Worm (Caenorhabditis elegans) whole organism, L1 larva: ENCODE measurements around the gene lin-66.

ENCODE experiments used
- C16A3.4 ChIP-seq: fragments of 150-350 bp; optimal IDR thresholded peaks from 2 replicates; lab custom pipeline; 2014; ENCODE audit warnings: missing biosample characterization, missing genetic modification characterization
- Y116A8C.19 ChIP-seq: sonication (generic microtip); optimal IDR thresholded peaks from 2 replicates; lab custom pipeline; 2016; ENCODE audit warnings: missing compliant biosample characterization, missing genetic modification characterization, borderline replicate concordance
- alr-1 ChIP-seq: fragments of 200-800 bp; sonication (Bioruptor generic); optimal IDR thresholded peaks from 2 replicates; lab custom pipeline; 2018; ENCODE audit warnings: borderline replicate concordance, mild to moderate bottlenecking, missing genetic modification characterization, missing compliant biosample characterization
- aly-2 ChIP-seq: fragments of 150-350 bp; optimal IDR thresholded peaks from 2 replicates; lab custom pipeline; 2014; ENCODE audit warnings: missing biosample characterization, missing genetic modification characterization
- blmp-1 ChIP-seq: fragments of 150-350 bp; optimal IDR thresholded peaks from 2 replicates; lab custom pipeline; 2014; ENCODE audit warnings: missing biosample characterization, missing genetic modification characterization
- ceh-63 ChIP-seq: fragments of 200-800 bp; sonication (Bioruptor generic); optimal IDR thresholded peaks from 2 replicates; lab custom pipeline; 2018; ENCODE audit warnings: mild to moderate bottlenecking, missing genetic modification characterization, missing compliant biosample characterization
- ceh-8 ChIP-seq: fragments of 200-800 bp; sonication (Bioruptor generic); optimal IDR thresholded peaks from 2 replicates; lab custom pipeline; 2018; ENCODE audit warnings: mild to moderate bottlenecking, missing genetic modification characterization, moderate library complexity, missing compliant biosample characterization
- ces-1 ChIP-seq: fragments of 150-350 bp; optimal IDR thresholded peaks from 2 replicates; lab custom pipeline; 2014; ENCODE audit warnings: missing biosample characterization, missing genetic modification reagents, missing genetic modification characterization
- efl-1 ChIP-seq, 4 experiments: fragments of 150-350 bp; optimal IDR thresholded peaks in 3 of 4; peaks in 1 of 4; 1 replicate in 1 of 4; 2 replicates in 3 of 4; lab custom pipeline; 2014; ENCODE audit warnings: missing biosample characterization in 2 of 4, missing genetic modification characterization in 2 of 4, missing genetic modification reagents in 2 of 4
- efl-3 ChIP-seq: fragments of 200-800 bp; sonication (Bioruptor generic); optimal IDR thresholded peaks from 2 replicates; lab custom pipeline; 2018; ENCODE audit warnings: mild to moderate bottlenecking, missing genetic modification characterization, missing compliant biosample characterization
- egl-13 ChIP-seq: sonication (generic microtip); optimal IDR thresholded peaks from 2 replicates; lab custom pipeline; 2016; ENCODE audit warnings: missing genotype, missing genetic modification reagents, missing genetic modification characterization, missing compliant biosample characterization
- elt-2 ChIP-seq: sonication (generic microtip); optimal IDR thresholded peaks from 2 replicates; lab custom pipeline; 2016; ENCODE audit warnings: missing genetic modification characterization, mild to moderate bottlenecking, inconsistent platforms, missing compliant biosample characterization, missing genetic modification reagents
- elt-3 ChIP-seq, 6 experiments: fragments of 150-350 bp in 1 of 6; sonication (generic microtip); optimal IDR thresholded peaks; 2 replicates each; lab custom pipeline; 2017 to 2018; ENCODE audit warnings: missing biosample characterization in 6 of 6, missing genetic modification characterization in 6 of 6, inconsistent platforms in 1 of 6
- ets-5 ChIP-seq: fragments of 200-800 bp; sonication (Bioruptor generic); IDR thresholded peaks from 2 replicates; pipeline ENCODE4 v1.3.6; 2022; ENCODE audit warnings: missing genetic modification characterization, missing compliant biosample characterization
- fos-1 ChIP-seq: fragments of 150-350 bp; optimal IDR thresholded peaks from 2 replicates; lab custom pipeline; 2014; ENCODE audit warnings: missing biosample characterization, missing genetic modification characterization
- hpl-2 ChIP-seq: fragments of 150-350 bp; optimal IDR thresholded peaks from 2 replicates; lab custom pipeline; 2014; ENCODE audit warnings: missing biosample characterization, missing genetic modification reagents, missing genetic modification characterization
- lin-13 ChIP-seq: fragments of 150-350 bp; optimal IDR thresholded peaks from 2 replicates; lab custom pipeline; 2014; ENCODE audit warnings: missing biosample characterization, missing genetic modification reagents, missing genetic modification characterization
- lin-35 ChIP-seq, 2 experiments: fragments of 150-350 bp; optimal IDR thresholded peaks; 2 replicates each; lab custom pipeline; 2014; ENCODE audit warnings: missing biosample characterization in 2 of 2, missing genetic modification characterization in 2 of 2, missing genetic modification reagents in 2 of 2
- mdl-1 ChIP-seq, 2 experiments: fragments of 150-350 bp; optimal IDR thresholded peaks; 2 replicates each; lab custom pipeline; 2014 to 2017; ENCODE audit warnings: missing biosample characterization in 2 of 2, missing genetic modification characterization in 2 of 2, inconsistent platforms in 1 of 2
- mef-2 ChIP-seq: fragments of 150-350 bp; optimal IDR thresholded peaks from 2 replicates; lab custom pipeline; 2014; ENCODE audit warnings: missing biosample characterization, missing genetic modification characterization
- nhr-12 ChIP-seq: sonication (generic microtip); optimal IDR thresholded peaks from 2 replicates; lab custom pipeline; 2017; ENCODE audit warnings: missing biosample characterization, missing genetic modification characterization
- nhr-19 ChIP-seq: fragments of 200-800 bp; sonication (Bioruptor generic); conservative IDR thresholded peaks from 2 replicates; pipeline ENCODE4 v1.3.6; 2022; ENCODE audit warnings: missing genetic modification characterization, missing compliant biosample characterization
- nhr-20 ChIP-seq: sonication (generic microtip); optimal IDR thresholded peaks from 2 replicates; lab custom pipeline; 2016; ENCODE audit warnings: mild to moderate bottlenecking, missing genetic modification characterization, missing compliant biosample characterization
- nhr-237 ChIP-seq: fragments of 150-350 bp; optimal IDR thresholded peaks from 2 replicates; lab custom pipeline; 2014; ENCODE audit warnings: missing biosample characterization, missing genetic modification characterization
- nhr-71 ChIP-seq: sonication (generic microtip); optimal IDR thresholded peaks from 2 replicates; lab custom pipeline; 2016; ENCODE audit warnings: mild to moderate bottlenecking, missing genetic modification characterization, moderate library complexity, missing compliant biosample characterization
- nhr-76 ChIP-seq: sonication (generic microtip); optimal IDR thresholded peaks from 2 replicates; lab custom pipeline; 2017; ENCODE audit warnings: missing biosample characterization, missing genetic modification characterization
- nhr-77 ChIP-seq: fragments of 150-350 bp; optimal IDR thresholded peaks from 2 replicates; lab custom pipeline; 2014; ENCODE audit warnings: missing biosample characterization, missing genetic modification characterization
- nhr-84 ChIP-seq: sonication (generic microtip); optimal IDR thresholded peaks from 2 replicates; lab custom pipeline; 2017; ENCODE audit warnings: missing biosample characterization, missing genetic modification characterization
- nhr-90 ChIP-seq: sonication (generic microtip); optimal IDR thresholded peaks from 2 replicates; lab custom pipeline; 2016; ENCODE audit warnings: mild to moderate bottlenecking, missing genetic modification characterization, missing compliant biosample characterization; ENCODE audit not compliant: poor library complexity
- pag-3 ChIP-seq: sonication (generic microtip); optimal IDR thresholded peaks from 2 replicates; lab custom pipeline; 2017; ENCODE audit warnings: missing genetic modification characterization, mild to moderate bottlenecking, missing compliant biosample characterization, antibody characterized with exemption, borderline replicate concordance; ENCODE audit not compliant: insufficient read depth
- rnt-1 ChIP-seq: sonication (generic microtip); optimal IDR thresholded peaks from 2 replicates; lab custom pipeline; 2016; ENCODE audit warnings: mild to moderate bottlenecking, missing genetic modification characterization, moderate library complexity, missing compliant biosample characterization
- skn-1 ChIP-seq: fragments of 150-350 bp; optimal IDR thresholded peaks from 2 replicates; lab custom pipeline; 2014; ENCODE audit warnings: missing biosample characterization, missing genetic modification characterization
- snpc-4 ChIP-seq: fragments of 150-350 bp; optimal IDR thresholded peaks from 2 replicates; lab custom pipeline; 2014; ENCODE audit warnings: missing biosample characterization, missing genetic modification characterization
- sup-37 ChIP-seq: fragments of 200-800 bp; sonication (Bioruptor generic); optimal IDR thresholded peaks from 2 replicates; lab custom pipeline; 2018; ENCODE audit warnings: mild to moderate bottlenecking, missing genetic modification characterization, missing compliant biosample characterization
- swsn-7 ChIP-seq: sonication (generic microtip); optimal IDR thresholded peaks from 2 replicates; lab custom pipeline; 2016; ENCODE audit warnings: missing genetic modification characterization, missing compliant biosample characterization
- tbx-2 ChIP-seq: sonication (generic microtip); optimal IDR thresholded peaks from 2 replicates; lab custom pipeline; 2016; ENCODE audit warnings: missing genetic modification characterization, missing compliant biosample characterization
- tlp-1 ChIP-seq: fragments of 150-350 bp; optimal IDR thresholded peaks from 2 replicates; lab custom pipeline; 2014; ENCODE audit warnings: missing biosample characterization, missing genetic modification characterization
- unc-130 ChIP-seq: fragments of 150-350 bp; optimal IDR thresholded peaks from 2 replicates; lab custom pipeline; 2017; ENCODE audit warnings: missing biosample characterization, missing genetic modification characterization, inconsistent platforms
- zip-4 ChIP-seq: fragments of 200-800 bp; sonication (Bioruptor generic); optimal IDR thresholded peaks from 2 replicates; lab custom pipeline; 2018; ENCODE audit warnings: mild to moderate bottlenecking, missing genetic modification characterization, moderate library complexity, missing compliant biosample characterization
- ztf-11 ChIP-seq, 2 experiments: sonication (generic microtip); optimal IDR thresholded peaks; 2 replicates each; lab custom pipeline; 2016 to 2017; ENCODE audit warnings: missing genetic modification characterization in 2 of 2, missing biosample characterization in 1 of 2, missing compliant biosample characterization in 1 of 2
- ztf-4 ChIP-seq: fragments of 150-350 bp; optimal IDR thresholded peaks from 2 replicates; lab custom pipeline; 2014; ENCODE audit warnings: missing biosample characterization, missing genetic modification characterization

lin-66 gene

DNA sequence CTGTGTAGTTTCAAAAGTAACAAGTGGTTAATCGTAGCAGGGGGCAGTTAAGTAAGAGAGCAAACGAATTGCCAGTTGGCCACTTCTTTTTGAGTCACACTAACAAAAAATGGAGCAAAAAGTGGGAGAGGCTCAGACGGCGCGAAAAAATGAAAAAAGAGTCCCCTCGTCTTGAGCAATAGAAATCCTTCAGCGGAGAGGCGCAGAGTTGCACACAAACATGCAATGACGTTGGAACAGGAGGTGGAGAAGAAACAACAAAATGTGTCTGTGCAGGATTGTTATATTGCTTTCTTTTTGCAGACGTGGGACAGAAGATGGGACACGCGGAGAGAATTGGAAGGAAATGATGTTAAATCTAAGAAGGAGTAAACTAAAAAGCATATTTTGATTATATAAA, 10.2 kb upstream of the lin-66 start (continued):
- TF ChIP-seq unc-130 (tag; lab: Kevin White, UChicago): peak; percentile 66
- no peak for TF ChIP-seq hpl-2
- no peak for TF ChIP-seq ztf-4 (tag; lab: Kevin White, UChicago)
- 0 out of 2 replicates have a peak, but pooled peaks have one; percentile 30 for TF ChIP-seq nhr-19 (GFP tag; lab: Robert Waterston, UW)
- peak; percentile 26 for TF ChIP-seq skn-1 (tag; lab: Kevin White, UChicago)
- TF ChIP-seq nhr-76 (tag; lab: Kevin White, UChicago): no peak
- TF ChIP-seq lin-13 (GFP tag; lab: Kevin White, UChicago): no peak

DNA sequence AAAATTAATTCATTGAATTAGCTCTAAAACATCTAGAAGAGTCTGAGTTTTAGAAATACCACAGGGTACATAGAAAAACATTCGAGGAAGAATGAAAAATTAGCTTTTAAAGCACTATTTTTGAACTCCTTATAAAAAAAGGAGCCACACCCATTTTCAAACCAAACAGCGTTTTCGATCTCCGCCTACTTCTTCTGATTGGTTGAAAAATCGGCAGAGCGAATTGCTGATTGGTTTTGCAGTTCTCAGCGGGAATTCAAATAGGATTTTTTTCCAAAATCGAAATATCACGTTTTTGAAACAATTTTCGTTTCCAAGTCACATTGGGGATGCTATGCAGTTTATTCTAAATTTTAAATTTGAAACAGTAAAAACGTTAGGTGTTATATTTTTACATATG, 9.8 kb upstream of the lin-66 start:
- no peak for TF ChIP-seq blmp-1 (tag; lab: Kevin White, UChicago)
- TF ChIP-seq nhr-77 (tag; lab: Kevin White, UChicago): no peak
- TF ChIP-seq efl-1 (optimal IDR thresholded peaks at IDR 0.05; lab: Kevin White, UChicago): no peak
- peak; percentile 38 to 70 for TF ChIP-seq efl-1 (GFP tag; optimal IDR thresholded peaks at IDR 0.05 in 1 of 2; lab: Kevin White, UChicago)
- TF ChIP-seq alr-1: no peak

DNA sequence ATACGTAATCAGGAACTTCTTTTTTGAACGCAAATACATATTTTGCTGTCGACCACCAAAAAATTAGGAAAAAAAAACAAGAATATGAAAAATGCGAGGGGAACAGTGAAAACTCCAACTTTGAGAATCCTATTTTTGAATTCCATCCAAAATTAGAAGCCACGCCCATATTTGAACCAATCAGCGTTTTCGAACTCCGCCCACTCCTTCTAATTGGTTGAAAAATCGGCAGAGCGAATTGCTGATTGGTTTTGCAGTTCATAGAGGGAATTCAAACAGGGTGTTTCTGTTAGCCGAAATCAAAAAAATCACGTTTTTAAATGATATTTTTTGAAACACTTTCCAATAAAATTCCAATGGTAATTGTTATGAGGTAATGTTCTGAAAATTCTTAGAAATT, 9.1 kb upstream of the lin-66 start:
- no peak for TF ChIP-seq aly-2 (tag; lab: Kevin White, UChicago)
- no peak for TF ChIP-seq efl-1 (optimal IDR thresholded peaks at IDR 0.05; lab: Kevin White, UChicago)
- TF ChIP-seq efl-1 (GFP tag; optimal IDR thresholded peaks at IDR 0.05 in 1 of 2; lab: Kevin White, UChicago): peak in 1 of 2 experiments; percentile 19

DNA sequence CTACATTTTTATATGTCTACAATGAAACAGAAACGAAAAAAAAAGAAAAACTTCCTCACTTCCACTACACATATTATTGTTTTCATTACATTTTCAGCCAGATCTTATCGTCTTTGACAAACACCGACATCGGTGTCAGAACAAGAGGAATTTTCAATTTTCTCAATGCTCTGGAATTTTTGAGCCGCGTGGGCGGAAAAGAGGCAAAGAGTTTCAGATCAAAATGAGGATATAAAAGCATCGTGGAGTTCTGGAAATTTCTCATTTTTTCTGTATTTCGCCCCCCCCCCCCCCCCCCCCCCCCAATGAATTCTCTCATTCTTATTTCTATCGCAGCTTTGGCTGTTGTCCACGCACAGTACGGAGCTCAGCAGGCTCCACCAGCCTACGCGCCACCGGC, 8.0 kb upstream of the lin-66 start, which contains the start of gene B0513.4:
Gene B0513.4 (plus strand): TSS at position 301 of the 400 bp plus-strand sequence.
- TF ChIP-seq blmp-1 (tag; lab: Kevin White, UChicago): no peak
- TF ChIP-seq Y116A8C.19 (tag; lab: Kevin White, UChicago): no peak
- TF ChIP-seq nhr-77 (tag; lab: Kevin White, UChicago): no peak
- TF ChIP-seq unc-130 (tag; lab: Kevin White, UChicago): no peak

DNA sequence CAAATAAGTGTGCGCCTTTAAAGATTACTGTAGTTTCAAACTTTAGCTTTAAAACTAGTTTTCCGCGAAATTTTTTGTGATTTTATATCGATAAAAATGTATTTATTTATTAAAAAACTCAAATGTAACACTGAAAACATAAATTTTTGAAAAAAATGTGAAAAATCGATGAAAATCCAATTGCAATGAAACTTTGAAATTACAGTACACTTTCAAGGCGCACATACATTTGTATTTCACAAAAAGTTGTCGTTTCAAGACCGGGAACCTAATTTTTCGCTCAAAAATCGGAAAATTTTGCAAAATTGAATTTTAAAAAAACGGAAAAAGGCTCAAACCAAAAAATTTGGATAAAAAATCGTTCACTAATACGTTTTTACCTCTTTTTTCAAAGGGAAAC, 7.5 kb upstream of the lin-66 start:
- TF ChIP-seq nhr-76 (tag; lab: Kevin White, UChicago) (no peak), tlp-1 (tag; lab: Kevin White, UChicago) (no peak), ztf-11 (tag; optimal IDR thresholded peaks at IDR 0.05; lab: Kevin White, UChicago) (no peak), ceh-63 (GFP tag; lab: Kevin White, UChicago) (no peak), zip-4 (GFP tag; lab: Kevin White, UChicago) (no peak), nhr-20 (tag; lab: Kevin White, UChicago) (no peak), ces-1 (GFP tag; lab: Kevin White, UChicago) (no peak), swsn-7 (no peak), nhr-84 (no peak), efl-3 (GFP tag; lab: Kevin White, UChicago) (no peak), nhr-77 (tag; lab: Kevin White, UChicago) (no peak), elt-2 (no peak), nhr-237 (tag; lab: Kevin White, UChicago) (no peak), egl-13 (no peak), elt-3 (tag; optimal IDR thresholded peaks at IDR 0.05; lab: Kevin White, UChicago) (no peak), nhr-71 (tag; lab: Kevin White, UChicago) (no peak), pag-3 (no peak), ceh-8 (GFP tag; lab: Kevin White, UChicago) (no peak), tbx-2 (tag; lab: Kevin White, UChicago) (no peak)
- TF ChIP-seq, all 84 proteins: peak for 0

DNA sequence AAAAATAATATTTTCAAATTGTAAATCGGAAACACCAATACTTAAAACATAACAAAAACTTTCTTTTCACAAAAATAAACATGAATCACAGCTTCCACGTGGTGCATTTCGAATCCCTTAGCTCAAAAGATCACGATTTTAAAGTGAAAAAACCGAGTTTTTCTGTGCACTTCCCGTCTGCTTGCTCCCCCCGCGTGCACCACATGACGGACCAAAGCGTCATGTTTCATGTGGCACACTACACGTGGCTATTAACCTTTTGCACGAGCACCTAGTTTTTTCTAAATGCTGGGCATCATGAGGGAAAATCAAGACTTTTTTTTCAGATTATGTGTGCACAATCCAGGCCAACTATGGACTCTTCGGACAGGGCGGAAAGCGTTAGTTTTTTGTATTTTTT, 7.1 kb upstream of the lin-66 start:
- TF ChIP-seq lin-13 (GFP tag; lab: Kevin White, UChicago): no peak
- no peak for TF ChIP-seq mef-2
- peak; percentile 67 for TF ChIP-seq rnt-1
- peak; percentile 13 for TF ChIP-seq C16A3.4 (tag; lab: Kevin White, UChicago)
- peak in 1 of 2 experiments; percentile 88 for TF ChIP-seq mdl-1 (tag; optimal IDR thresholded peaks at IDR 0.05; lab: Kevin White, UChicago)
- no peak for TF ChIP-seq nhr-12 (tag; lab: Kevin White, UChicago)
- peak in 1 of 2 experiments; percentile 18 for TF ChIP-seq lin-35 (GFP tag; optimal IDR thresholded peaks at IDR 0.05; lab: Kevin White, UChicago)
- no peak for TF ChIP-seq nhr-77 (tag; lab: Kevin White, UChicago)
- no peak for TF ChIP-seq ets-5 (GFP tag; lab: Robert Waterston, UW)
- no peak for TF ChIP-seq nhr-237 (tag; lab: Kevin White, UChicago)
- no peak for TF ChIP-seq nhr-90 (tag; lab: Kevin White, UChicago)
- TF ChIP-seq Y116A8C.19 (tag; lab: Kevin White, UChicago): no peak
- no peak for TF ChIP-seq fos-1 (tag; lab: Kevin White, UChicago)
- TF ChIP-seq alr-1: no peak
- no peak for TF ChIP-seq sup-37
- TF ChIP-seq nhr-20 (tag; lab: Kevin White, UChicago): peak; percentile 26
- TF ChIP-seq snpc-4: no peak
